Worm (Caenorhabditis elegans) whole organism, late embryonic: ENCODE measurements around the gene dhhc-14.

Source experiments
- C08G9.2 ChIP-seq: sonication (generic microtip); optimal IDR thresholded peaks from 2 replicates; lab custom pipeline; 2016; ENCODE audit warnings: mild to moderate bottlenecking, missing genetic modification characterization, moderate library complexity, missing compliant biosample characterization
- C38D4.7 ChIP-seq: fragments of 200-800 bp; sonication (Bioruptor generic); optimal IDR thresholded peaks from 2 replicates; lab custom pipeline; 2018; ENCODE audit warnings: mild to moderate bottlenecking, missing genetic modification characterization, moderate library complexity, missing compliant biosample characterization
- K02D7.2 ChIP-seq: sonication (generic microtip); optimal IDR thresholded peaks from 2 replicates; lab custom pipeline; 2017; ENCODE audit warnings: mild to moderate bottlenecking, missing genetic modification characterization, missing compliant biosample characterization
- T23F11.4 ChIP-seq: fragments of 200-800 bp; sonication (Bioruptor generic); optimal IDR thresholded peaks from 2 replicates; lab custom pipeline; 2018; ENCODE audit warnings: mild to moderate bottlenecking, missing genetic modification characterization, missing compliant biosample characterization
- Y22D7AL.16 ChIP-seq: sonication (generic microtip); optimal IDR thresholded peaks from 2 replicates; lab custom pipeline; 2016; ENCODE audit warnings: missing genetic modification characterization, missing compliant biosample characterization
- ahr-1 ChIP-seq: sonication (generic microtip); optimal IDR thresholded peaks from 2 replicates; lab custom pipeline; 2016; ENCODE audit warnings: missing genetic modification characterization, missing compliant biosample characterization
- ama-1 ChIP-seq: fragments of 150-350 bp; optimal IDR thresholded peaks from 2 replicates; lab custom pipeline; 2014
- ceh-19 ChIP-seq: fragments of 200-800 bp; sonication (Bioruptor generic); optimal IDR thresholded peaks from 2 replicates; lab custom pipeline; 2018; ENCODE audit warnings: mild to moderate bottlenecking, missing genetic modification characterization, missing compliant biosample characterization
- ceh-22 ChIP-seq: sonication (generic microtip); optimal IDR thresholded peaks from 2 replicates; lab custom pipeline; 2017; ENCODE audit warnings: missing biosample characterization, missing genetic modification characterization
- ceh-24 ChIP-seq: sonication (generic microtip); optimal IDR thresholded peaks from 2 replicates; lab custom pipeline; 2016; ENCODE audit warnings: mild to moderate bottlenecking, missing genetic modification characterization, missing compliant biosample characterization
- ceh-30 ChIP-seq: fragments of 150-350 bp; optimal IDR thresholded peaks from 2 replicates; lab custom pipeline; 2014; ENCODE audit warnings: missing biosample characterization, missing genetic modification characterization
- ceh-31 ChIP-seq: sonication (generic microtip); optimal IDR thresholded peaks from 2 replicates; lab custom pipeline; 2016; ENCODE audit warnings: missing genetic modification characterization, missing compliant biosample characterization
- che-1 ChIP-seq: sonication (generic microtip); optimal IDR thresholded peaks from 2 replicates; lab custom pipeline; 2016; ENCODE audit warnings: mild to moderate bottlenecking, missing genetic modification characterization, missing compliant biosample characterization
- dve-1 ChIP-seq: sonication (generic microtip); optimal IDR thresholded peaks from 2 replicates; lab custom pipeline; 2017; ENCODE audit warnings: antibody characterized with exemption, mild to moderate bottlenecking, missing genetic modification characterization, missing compliant biosample characterization
- elt-4 ChIP-seq: sonication (generic microtip); optimal IDR thresholded peaks from 2 replicates; lab custom pipeline; 2016; ENCODE audit warnings: missing genetic modification characterization, missing compliant biosample characterization
- eyg-1 ChIP-seq: sonication (generic microtip); optimal IDR thresholded peaks from 2 replicates; lab custom pipeline; 2016; ENCODE audit warnings: missing genotype, missing genetic modification characterization, missing compliant biosample characterization
- fax-1 ChIP-seq: sonication (generic microtip); optimal IDR thresholded peaks from 2 replicates; lab custom pipeline; 2016; ENCODE audit warnings: missing genotype, missing genetic modification characterization, missing compliant biosample characterization
- fkh-6 ChIP-seq: sonication (generic microtip); optimal IDR thresholded peaks from 2 replicates; lab custom pipeline; 2016; ENCODE audit warnings: missing genetic modification characterization, missing compliant biosample characterization
- gmeb-2 ChIP-seq: sonication (generic microtip); optimal IDR thresholded peaks from 2 replicates; lab custom pipeline; 2016; ENCODE audit warnings: missing genetic modification characterization, inconsistent platforms, missing compliant biosample characterization
- hlh-13 ChIP-seq: fragments of 200-800 bp; sonication (Bioruptor generic); optimal IDR thresholded peaks from 2 replicates; lab custom pipeline; 2018; ENCODE audit warnings: mild to moderate bottlenecking, missing genetic modification characterization, missing compliant biosample characterization
- hlh-30 ChIP-seq: sonication (generic microtip); optimal IDR thresholded peaks from 2 replicates; lab custom pipeline; 2017; ENCODE audit warnings: antibody characterized with exemption, missing genetic modification characterization, missing compliant biosample characterization; ENCODE audit not compliant: insufficient read depth
- hlh-6 ChIP-seq: sonication (generic microtip); optimal IDR thresholded peaks from 2 replicates; lab custom pipeline; 2016; ENCODE audit warnings: missing genotype, missing genetic modification characterization, missing compliant biosample characterization
- lim-6 ChIP-seq: sonication (generic microtip); optimal IDR thresholded peaks from 2 replicates; lab custom pipeline; 2016; ENCODE audit warnings: missing genetic modification characterization, missing compliant biosample characterization
- lin-11 ChIP-seq: fragments of 200-800 bp; sonication (Bioruptor generic); optimal IDR thresholded peaks from 2 replicates; lab custom pipeline; 2018; ENCODE audit warnings: mild to moderate bottlenecking, missing genetic modification characterization, missing compliant biosample characterization
- madf-2 ChIP-seq: sonication (generic microtip); optimal IDR thresholded peaks from 2 replicates; lab custom pipeline; 2017; ENCODE audit warnings: missing genetic modification characterization, missing compliant biosample characterization
- nhr-232 ChIP-seq: sonication (generic microtip); optimal IDR thresholded peaks from 2 replicates; lab custom pipeline; 2016; ENCODE audit warnings: missing genetic modification characterization, missing compliant biosample characterization
- pag-3 ChIP-seq: sonication (generic microtip); optimal IDR thresholded peaks from 2 replicates; lab custom pipeline; 2016; ENCODE audit warnings: missing compliant biosample characterization, missing genetic modification characterization, borderline replicate concordance
- pat-9 ChIP-seq: fragments of 200-800 bp; sonication (Bioruptor generic); optimal IDR thresholded peaks from 2 replicates; lab custom pipeline; 2018; ENCODE audit warnings: mild to moderate bottlenecking, missing genetic modification characterization, moderate library complexity, missing compliant biosample characterization
- pax-1 ChIP-seq: fragments of 150-350 bp; optimal IDR thresholded peaks from 2 replicates; lab custom pipeline; 2014; ENCODE audit warnings: missing biosample characterization, missing genetic modification characterization
- pqm-1 ChIP-seq: sonication (generic microtip); optimal IDR thresholded peaks from 2 replicates; lab custom pipeline; 2016; ENCODE audit warnings: missing genetic modification characterization, missing compliant biosample characterization
- sdc-2 ChIP-seq: sonication (generic microtip); optimal IDR thresholded peaks from 2 replicates; lab custom pipeline; 2016; ENCODE audit warnings: missing genotype, missing genetic modification characterization, missing compliant biosample characterization
- sox-2 ChIP-seq: fragments of 200-800 bp; sonication (Bioruptor generic); IDR thresholded peaks from 2 replicates; pipeline ENCODE4 v1.3.6; 2022; ENCODE audit warnings: missing genetic modification reagents, missing genetic modification characterization, missing compliant biosample characterization
- sox-4 ChIP-seq: sonication (generic microtip); optimal IDR thresholded peaks from 2 replicates; lab custom pipeline; 2017; ENCODE audit warnings: mild to moderate bottlenecking, missing genetic modification characterization, inconsistent platforms, missing compliant biosample characterization
- tbx-2 ChIP-seq: sonication (generic microtip); optimal IDR thresholded peaks from 2 replicates; lab custom pipeline; 2016; ENCODE audit warnings: missing genetic modification characterization, missing compliant biosample characterization
- ttx-3 ChIP-seq: sonication (generic microtip); optimal IDR thresholded peaks from 2 replicates; lab custom pipeline; 2016; ENCODE audit warnings: missing genetic modification reagents, missing genetic modification characterization, missing compliant biosample characterization
- unc-42 ChIP-seq: sonication (generic microtip); optimal IDR thresholded peaks from 2 replicates; lab custom pipeline; 2016; ENCODE audit warnings: missing genotype, missing genetic modification characterization, missing compliant biosample characterization
- unc-55 ChIP-seq: sonication (generic microtip); optimal IDR thresholded peaks from 2 replicates; lab custom pipeline; 2017; ENCODE audit warnings: missing biosample characterization, missing genetic modification reagents, missing genetic modification characterization

dhhc-14 gene

DNA sequence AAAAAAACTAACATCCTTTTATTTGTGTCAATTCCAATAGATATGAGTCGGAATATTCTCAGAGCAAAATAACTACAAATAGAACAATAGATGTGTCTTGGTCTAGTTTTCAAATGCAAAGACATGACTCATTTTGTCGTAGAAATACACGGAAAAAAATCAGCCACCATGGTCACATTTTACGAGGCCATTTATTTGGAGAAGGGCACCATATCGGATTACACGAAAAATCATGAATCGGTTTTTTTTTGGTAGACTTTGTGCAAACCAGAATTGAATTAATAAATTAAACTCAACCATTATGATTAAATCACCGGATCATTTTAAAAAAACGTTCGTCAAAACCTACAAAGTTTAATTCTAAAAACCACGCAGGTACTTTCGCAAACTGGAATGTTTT is 31.7 kb upstream of the dhhc-14 start, which contains the start of gene H03E18.2:
Gene H03E18.2 (minus strand): TSS at position 101 of the 400 bp plus-strand sequence.
- no peak for TF ChIP-seq fax-1 (tag; lab: Kevin White, UChicago)
- no peak for TF ChIP-seq pqm-1 (tag; lab: Kevin White, UChicago)
- no peak for TF ChIP-seq unc-55 (GFP tag; lab: Kevin White, UChicago)
- TF ChIP-seq unc-42, result no peak
- no peak for TF ChIP-seq C08G9.2 (tag; lab: Kevin White, UChicago)
- TF ChIP-seq lin-11 (tag; lab: Kevin White, UChicago), result no peak
- TF ChIP-seq ceh-22 (tag; lab: Kevin White, UChicago), result no peak
- TF ChIP-seq T23F11.4 (GFP tag; lab: Kevin White, UChicago), result no peak
- no peak for TF ChIP-seq Y22D7AL.16 (tag; lab: Kevin White, UChicago)
- TF ChIP-seq ceh-30 (tag; lab: Kevin White, UChicago), result no peak
- TF ChIP-seq che-1 (tag; lab: Kevin White, UChicago), result no peak
- no peak for TF ChIP-seq dve-1 (tag; lab: Kevin White, UChicago)
- no peak for TF ChIP-seq ahr-1 (tag; lab: Kevin White, UChicago)
- TF ChIP-seq elt-4 (tag; lab: Kevin White, UChicago), result no peak

- TF ChIP-seq ceh-31 (no peak), sox-2 (no peak), K02D7.2 (no peak), hlh-30 (no peak), madf-2 (no peak), lim-6 (tag; lab: Kevin White, UChicago) (no peak), pqm-1 (tag; lab: Kevin White, UChicago) (no peak), pag-3 (no peak), fax-1 (tag; lab: Kevin White, UChicago) (no peak), fkh-6 (tag; lab: Kevin White, UChicago) (no peak), lin-11 (tag; lab: Kevin White, UChicago) (no peak), eyg-1 (tag; lab: Kevin White, UChicago) (no peak), hlh-13 (GFP tag; lab: Kevin White, UChicago) (no peak), sdc-2 (tag; lab: Kevin White, UChicago) (no peak), C38D4.7 (GFP tag; lab: Kevin White, UChicago) (no peak), pat-9 (no peak), pax-1 (no peak), ceh-19 (no peak), T23F11.4 (GFP tag; lab: Kevin White, UChicago) (no peak), ttx-3 (tag; lab: Kevin White, UChicago) (no peak)
Measured at ce11 chrX:8521614-8522013, 30.5 kb upstream of the dhhc-14 start, which contains the start of gene C03G5.14. Gene C03G5.14, plus strand, starts transcription at chrX:8521914.

ce11 chrX:8523000-8523399 is 29.1 kb upstream of the dhhc-14 start:
- TF ChIP-seq unc-55 (GFP tag; lab: Kevin White, UChicago) (no peak), hlh-6 (tag; lab: Kevin White, UChicago) (no peak), ahr-1 (tag; lab: Kevin White, UChicago) (no peak), pat-9 (no peak), sox-2 (no peak), tbx-2 (tag; lab: Kevin White, UChicago) (no peak), elt-4 (tag; lab: Kevin White, UChicago) (no peak), ama-1 (lab: Kevin White, UChicago) (no peak), sox-4 (tag; lab: Kevin White, UChicago) (no peak), nhr-232 (no peak), Y22D7AL.16 (tag; lab: Kevin White, UChicago) (no peak)

ce11 chrX:8527950-8528349 is 24.1 kb upstream of the dhhc-14 start, which contains the start of gene flp-5:
Gene flp-5, plus strand, starts transcription at chrX:8528250.
- TF ChIP-seq hlh-6 (tag; lab: Kevin White, UChicago) (no peak), gmeb-2 (no peak), pax-1 (no peak), ceh-24 (tag; lab: Kevin White, UChicago) (no peak), dve-1 (tag; lab: Kevin White, UChicago) (no peak)
